Worm (Caenorhabditis elegans) whole organism, L1 larva: ENCODE measurements around the gene C49F5.7.

ENCODE experiments used
- C34B4.2 ChIP-seq: sonication (generic microtip); optimal IDR thresholded peaks from 2 replicates; lab custom pipeline; 2017; ENCODE audit warnings: mild to moderate bottlenecking, missing genetic modification characterization, missing compliant biosample characterization
- F16B12.6 ChIP-seq: fragments of 150-350 bp; optimal IDR thresholded peaks from 2 replicates; lab custom pipeline; 2014; ENCODE audit warnings: missing biosample characterization, missing genetic modification characterization
- aha-1 ChIP-seq: fragments of 150-350 bp; optimal IDR thresholded peaks from 2 replicates; lab custom pipeline; 2014; ENCODE audit warnings: missing biosample characterization, missing genetic modification characterization
- blmp-1 ChIP-seq: fragments of 150-350 bp; optimal IDR thresholded peaks from 2 replicates; lab custom pipeline; 2014; ENCODE audit warnings: missing biosample characterization, missing genetic modification characterization
- ceh-63 ChIP-seq: fragments of 200-800 bp; sonication (Bioruptor generic); optimal IDR thresholded peaks from 2 replicates; lab custom pipeline; 2018; ENCODE audit warnings: mild to moderate bottlenecking, missing genetic modification characterization, missing compliant biosample characterization
- ceh-8 ChIP-seq: fragments of 200-800 bp; sonication (Bioruptor generic); optimal IDR thresholded peaks from 2 replicates; lab custom pipeline; 2018; ENCODE audit warnings: mild to moderate bottlenecking, missing genetic modification characterization, moderate library complexity, missing compliant biosample characterization
- efl-1 ChIP-seq, 4 experiments: fragments of 150-350 bp; optimal IDR thresholded peaks in 3 of 4; peaks in 1 of 4; 1 replicate in 1 of 4; 2 replicates in 3 of 4; lab custom pipeline; 2014; ENCODE audit warnings: missing biosample characterization in 2 of 4, missing genetic modification characterization in 2 of 4, missing genetic modification reagents in 2 of 4
- egl-13 ChIP-seq: sonication (generic microtip); optimal IDR thresholded peaks from 2 replicates; lab custom pipeline; 2016; ENCODE audit warnings: missing genotype, missing genetic modification reagents, missing genetic modification characterization, missing compliant biosample characterization
- egl-27 ChIP-seq, 2 experiments: fragments of 150-350 bp in 1 of 2; sonication (generic microtip); optimal IDR thresholded peaks; 3 replicates each; lab custom pipeline; 2017 to 2018; ENCODE audit warnings: missing biosample characterization in 2 of 2, missing genetic modification characterization in 2 of 2, missing genetic modification reagents in 2 of 2
- elt-3 ChIP-seq, 6 experiments: fragments of 150-350 bp in 1 of 6; sonication (generic microtip); optimal IDR thresholded peaks; 2 replicates each; lab custom pipeline; 2017 to 2018; ENCODE audit warnings: missing biosample characterization in 6 of 6, missing genetic modification characterization in 6 of 6, inconsistent platforms in 1 of 6
- fkh-10 ChIP-seq: sonication (generic microtip); optimal IDR thresholded peaks from 2 replicates; lab custom pipeline; 2017; ENCODE audit warnings: missing biosample characterization, missing genetic modification reagents, missing genetic modification characterization
- fkh-8 ChIP-seq: sonication (generic microtip); optimal IDR thresholded peaks from 2 replicates; lab custom pipeline; 2016; ENCODE audit warnings: mild to moderate bottlenecking, missing genetic modification characterization, missing compliant biosample characterization
- grh-1 ChIP-seq: fragments of 200-800 bp; sonication (Bioruptor generic); IDR thresholded peaks from 2 replicates; pipeline ENCODE4 v1.3.6; 2022; ENCODE audit warnings: missing genetic modification reagents, missing genetic modification characterization, missing compliant biosample characterization
- hlh-17 ChIP-seq: fragments of 200-800 bp; sonication (Bioruptor generic); optimal IDR thresholded peaks from 2 replicates; lab custom pipeline; 2018; ENCODE audit warnings: missing genetic modification characterization, mild to moderate bottlenecking, missing compliant biosample characterization, moderate library complexity, borderline replicate concordance
- hpl-2 ChIP-seq: fragments of 150-350 bp; optimal IDR thresholded peaks from 2 replicates; lab custom pipeline; 2014; ENCODE audit warnings: missing biosample characterization, missing genetic modification reagents, missing genetic modification characterization
- irx-1 ChIP-seq: sonication (generic microtip); optimal IDR thresholded peaks from 2 replicates; lab custom pipeline; 2016; ENCODE audit warnings: missing genetic modification characterization, missing compliant biosample characterization
- isw-1 ChIP-seq: fragments of 200-800 bp; sonication (Bioruptor generic); IDR thresholded peaks from 2 replicates; pipeline ENCODE4 v1.3.6; 2022; ENCODE audit warnings: missing genetic modification characterization, missing compliant biosample characterization
- lin-14 ChIP-seq: fragments of 200-800 bp; sonication (Bioruptor generic); optimal IDR thresholded peaks from 2 replicates; lab custom pipeline; 2018; ENCODE audit warnings: mild to moderate bottlenecking, missing genetic modification characterization, moderate library complexity, missing compliant biosample characterization
- lin-39 ChIP-seq: fragments of 150-350 bp; optimal IDR thresholded peaks from 2 replicates; lab custom pipeline; 2014; ENCODE audit warnings: missing biosample characterization, missing genetic modification reagents, missing genetic modification characterization
- lir-3 ChIP-seq: sonication (generic microtip); optimal IDR thresholded peaks from 2 replicates; lab custom pipeline; 2016; ENCODE audit warnings: mild to moderate bottlenecking, missing genetic modification characterization, moderate library complexity, missing compliant biosample characterization; ENCODE audit not compliant: poor library complexity
- mab-9 ChIP-seq: fragments of 200-800 bp; sonication (Bioruptor generic); IDR thresholded peaks from 2 replicates; pipeline ENCODE4 v1.3.6; 2022; ENCODE audit warnings: missing genetic modification reagents, missing genetic modification characterization, missing compliant biosample characterization
- mdl-1 ChIP-seq, 2 experiments: fragments of 150-350 bp; optimal IDR thresholded peaks; 2 replicates each; lab custom pipeline; 2014 to 2017; ENCODE audit warnings: missing biosample characterization in 2 of 2, missing genetic modification characterization in 2 of 2, inconsistent platforms in 1 of 2
- mep-1 ChIP-seq: fragments of 150-350 bp; optimal IDR thresholded peaks from 2 replicates; lab custom pipeline; 2014; ENCODE audit warnings: missing biosample characterization, missing genetic modification characterization
- nhr-12 ChIP-seq: sonication (generic microtip); optimal IDR thresholded peaks from 2 replicates; lab custom pipeline; 2017; ENCODE audit warnings: missing biosample characterization, missing genetic modification characterization
- nhr-19 ChIP-seq: fragments of 200-800 bp; sonication (Bioruptor generic); conservative IDR thresholded peaks from 2 replicates; pipeline ENCODE4 v1.3.6; 2022; ENCODE audit warnings: missing genetic modification characterization, missing compliant biosample characterization
- nhr-20 ChIP-seq: sonication (generic microtip); optimal IDR thresholded peaks from 2 replicates; lab custom pipeline; 2016; ENCODE audit warnings: mild to moderate bottlenecking, missing genetic modification characterization, missing compliant biosample characterization
- nhr-237 ChIP-seq: fragments of 150-350 bp; optimal IDR thresholded peaks from 2 replicates; lab custom pipeline; 2014; ENCODE audit warnings: missing biosample characterization, missing genetic modification characterization
- nhr-47 ChIP-seq: sonication (generic microtip); optimal IDR thresholded peaks from 2 replicates; lab custom pipeline; 2016; ENCODE audit warnings: mild to moderate bottlenecking, missing genetic modification characterization, moderate library complexity, missing compliant biosample characterization
- nhr-71 ChIP-seq: sonication (generic microtip); optimal IDR thresholded peaks from 2 replicates; lab custom pipeline; 2016; ENCODE audit warnings: mild to moderate bottlenecking, missing genetic modification characterization, moderate library complexity, missing compliant biosample characterization
- nhr-77 ChIP-seq: fragments of 150-350 bp; optimal IDR thresholded peaks from 2 replicates; lab custom pipeline; 2014; ENCODE audit warnings: missing biosample characterization, missing genetic modification characterization
- nhr-85 ChIP-seq: sonication (generic microtip); peaks from one replicate; lab custom pipeline; 2016; ENCODE audit warnings: missing genetic modification characterization, inconsistent platforms, missing compliant biosample characterization
- nhr-90 ChIP-seq: sonication (generic microtip); optimal IDR thresholded peaks from 2 replicates; lab custom pipeline; 2016; ENCODE audit warnings: mild to moderate bottlenecking, missing genetic modification characterization, missing compliant biosample characterization; ENCODE audit not compliant: poor library complexity
- pqm-1 ChIP-seq: sonication (generic microtip); optimal IDR thresholded peaks from 3 replicates; lab custom pipeline; 2017; ENCODE audit warnings: missing biosample characterization, missing genetic modification characterization
- rnt-1 ChIP-seq: sonication (generic microtip); optimal IDR thresholded peaks from 2 replicates; lab custom pipeline; 2016; ENCODE audit warnings: mild to moderate bottlenecking, missing genetic modification characterization, moderate library complexity, missing compliant biosample characterization
- skn-1 ChIP-seq: fragments of 150-350 bp; optimal IDR thresholded peaks from 2 replicates; lab custom pipeline; 2014; ENCODE audit warnings: missing biosample characterization, missing genetic modification characterization
- snu-23 ChIP-seq: sonication (generic microtip); optimal IDR thresholded peaks from 2 replicates; lab custom pipeline; 2016; ENCODE audit warnings: missing genetic modification characterization, missing compliant biosample characterization
- sptf-1 ChIP-seq: fragments of 150-350 bp; optimal IDR thresholded peaks from 2 replicates; lab custom pipeline; 2014; ENCODE audit warnings: missing biosample characterization, missing genetic modification characterization
- tlp-1 ChIP-seq: fragments of 150-350 bp; optimal IDR thresholded peaks from 2 replicates; lab custom pipeline; 2014; ENCODE audit warnings: missing biosample characterization, missing genetic modification characterization
- unc-62 ChIP-seq: fragments of 150-350 bp; optimal IDR thresholded peaks from 2 replicates; lab custom pipeline; 2014; ENCODE audit warnings: missing biosample characterization, missing genetic modification reagents, missing genetic modification characterization
- unc-86 ChIP-seq: sonication (generic microtip); optimal IDR thresholded peaks from 2 replicates; lab custom pipeline; 2016; ENCODE audit warnings: missing genetic modification characterization, missing compliant biosample characterization
- xbp-1 ChIP-seq: sonication (generic microtip); optimal IDR thresholded peaks from 2 replicates; lab custom pipeline; 2016; ENCODE audit warnings: missing genetic modification characterization, missing compliant biosample characterization
- zag-1 ChIP-seq: fragments of 150-350 bp; optimal IDR thresholded peaks from 2 replicates; lab custom pipeline; 2014; ENCODE audit warnings: missing biosample characterization, missing genetic modification characterization
- ztf-11 ChIP-seq, 2 experiments: sonication (generic microtip); optimal IDR thresholded peaks; 2 replicates each; lab custom pipeline; 2016 to 2017; ENCODE audit warnings: missing genetic modification characterization in 2 of 2, missing biosample characterization in 1 of 2, missing compliant biosample characterization in 1 of 2

The C49F5.7 gene

ce11 chrX:12005499-12005959 lies 10.9 kb downstream of the C49F5.7 start, which contains the start of gene sma-5:
Gene sma-5 (minus strand): TSS chrX:12005549.
- TF ChIP-seq skn-1 (tag; lab: Kevin White, UChicago) (no peak), efl-1 (optimal IDR thresholded peaks at IDR 0.05; lab: Kevin White, UChicago) (no peak), efl-1 (GFP tag; optimal IDR thresholded peaks at IDR 0.05 in 1 of 2; lab: Kevin White, UChicago) (peak in 1 of 2 experiments; percentile 45)
- TF ChIP-seq, all 84 proteins: peak for 1

ce11 chrX:12006470-12006869 lies 11.9 kb downstream of the C49F5.7 start:
- 0 out of 2 replicates have a peak, but pooled peaks have one; percentile 4 for TF ChIP-seq nhr-19 (GFP tag; lab: Robert Waterston, UW)
- TF ChIP-seq unc-62 (GFP tag; lab: Kevin White, UChicago), result no peak
- TF ChIP-seq skn-1 (tag; lab: Kevin White, UChicago), result no peak
- TF ChIP-seq, all 84 proteins: peak for 1

DNA sequence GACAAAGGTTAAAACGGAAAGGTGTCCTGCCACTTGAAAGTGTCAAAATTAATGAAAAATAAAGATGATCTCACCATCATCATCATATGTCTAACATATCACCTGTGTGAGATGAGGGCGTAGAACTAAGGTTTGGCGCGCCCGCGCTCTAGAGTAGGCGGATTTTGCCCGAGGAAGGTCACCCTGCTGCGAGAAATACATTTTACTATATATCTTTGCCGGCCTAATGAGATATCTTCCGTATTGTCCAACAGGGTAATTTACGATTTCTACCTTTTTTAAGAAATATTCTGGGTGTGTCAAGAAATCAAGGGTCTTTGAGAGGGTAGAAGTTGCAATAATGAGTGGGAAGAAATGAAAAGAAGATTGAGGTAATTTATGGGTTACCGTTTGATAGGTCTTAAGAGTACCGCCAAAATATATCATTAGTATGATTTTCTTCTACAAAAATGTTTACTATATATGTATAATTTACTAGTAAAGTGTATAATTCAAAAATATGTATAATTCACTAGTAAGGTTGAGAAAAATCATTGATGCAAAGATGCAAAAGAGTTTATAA lies 13.4 kb downstream of the C49F5.7 start:
- peak; percentile 47 for TF ChIP-seq irx-1 (tag; lab: Kevin White, UChicago)
- TF ChIP-seq mep-1 (tag; lab: Kevin White, UChicago), result peak; percentile 9
- TF ChIP-seq nhr-12 (tag; lab: Kevin White, UChicago), result no peak
- peak; percentile 95 for TF ChIP-seq nhr-85 (tag; lab: Kevin White, UChicago)
- peak; percentile 60 for TF ChIP-seq nhr-71 (tag; lab: Kevin White, UChicago)
- TF ChIP-seq snu-23 (GFP tag; lab: Kevin White, UChicago), result peak; percentile 33
- TF ChIP-seq nhr-20, result peak; percentile 26
- peak in 2 of 6 experiments; percentile 11 to 30 for TF ChIP-seq elt-3 (tag; optimal IDR thresholded peaks at IDR 0.05; lab: Kevin White, UChicago)
- TF ChIP-seq nhr-90, result peak; percentile 33
- peak; percentile 72 for TF ChIP-seq lin-14
- no peak for TF ChIP-seq isw-1 (GFP tag; lab: Robert Waterston, UW)
- no peak for TF ChIP-seq C34B4.2 (tag; lab: Kevin White, UChicago)
- TF ChIP-seq hlh-17 (GFP tag; lab: Kevin White, UChicago), result no peak
- TF ChIP-seq lir-3, result no peak
- TF ChIP-seq egl-27 (tag; optimal IDR thresholded peaks at IDR 0.05; lab: Kevin White, UChicago), result no peak
- no peak for TF ChIP-seq egl-13 (tag; lab: Kevin White, UChicago)
- peak; percentile 16 for TF ChIP-seq blmp-1 (tag; lab: Kevin White, UChicago)

DNA sequence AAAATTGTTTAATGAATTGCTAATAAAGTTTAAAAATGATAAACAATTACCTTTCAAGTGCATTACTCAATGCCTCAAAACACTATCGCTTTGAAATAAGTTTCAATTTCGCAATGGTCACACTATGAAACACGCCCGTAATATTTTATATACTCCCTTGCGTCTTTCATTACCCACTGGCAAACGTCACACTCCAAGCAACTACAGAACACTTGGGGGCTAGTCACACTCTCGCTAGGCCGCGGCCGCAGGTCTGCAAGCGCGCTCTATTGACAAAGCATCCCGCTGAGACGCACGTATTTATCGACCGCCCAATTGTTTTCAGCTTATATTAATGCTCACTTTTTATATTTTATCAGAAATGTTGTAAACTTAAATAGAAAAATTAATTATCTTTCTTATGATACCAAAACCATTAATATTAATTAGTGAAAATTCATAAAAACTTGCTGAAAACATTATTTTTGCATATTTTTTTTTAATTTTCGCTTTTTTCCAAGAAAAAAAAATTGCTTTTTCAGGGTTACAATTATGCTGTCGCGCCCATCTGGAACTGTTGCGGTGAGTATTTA lies 23.4 kb downstream of the C49F5.7 start, which contains the start of the genes nmat-1 and ucr-2.1:
nmat-1 (minus strand) TSS at position 136 of the 572 bp plus-strand sequence.
ucr-2.1 (plus strand) TSS at position 522 of the 572 bp plus-strand sequence.
- no peak for TF ChIP-seq ceh-63 (GFP tag; lab: Kevin White, UChicago)
- TF ChIP-seq nhr-237, result peak; percentile 35
- TF ChIP-seq mdl-1 (tag; optimal IDR thresholded peaks at IDR 0.05; lab: Kevin White, UChicago), result peak in 1 of 2 experiments; percentile 87
- TF ChIP-seq mab-9, result no peak
- peak; percentile 93 for TF ChIP-seq nhr-20
- peak; percentile 87 for TF ChIP-seq xbp-1
- TF ChIP-seq sptf-1 (tag; lab: Kevin White, UChicago), result no peak
- peak; percentile 76 for TF ChIP-seq blmp-1 (tag; lab: Kevin White, UChicago)
- TF ChIP-seq fkh-10 (GFP tag; lab: Kevin White, UChicago), result no peak
- TF ChIP-seq grh-1 (GFP tag; lab: Robert Waterston, UW), result no peak
- no peak for TF ChIP-seq tlp-1 (tag; lab: Kevin White, UChicago)
- TF ChIP-seq F16B12.6, result peak; percentile 19
- TF ChIP-seq unc-86 (tag; lab: Kevin White, UChicago), result peak; percentile 51
- TF ChIP-seq rnt-1, result peak; percentile 87
- peak; percentile 68 for TF ChIP-seq egl-13 (tag; lab: Kevin White, UChicago)
- TF ChIP-seq hpl-2 (GFP tag; lab: Kevin White, UChicago), result peak; percentile 75
- no peak for TF ChIP-seq zag-1 (tag; lab: Kevin White, UChicago)
- TF ChIP-seq nhr-47 (tag; lab: Kevin White, UChicago), result peak; percentile 81
- TF ChIP-seq nhr-12 (tag; lab: Kevin White, UChicago), result no peak
- no peak for TF ChIP-seq lin-39
- TF ChIP-seq fkh-8 (tag; lab: Kevin White, UChicago), result peak; percentile 73
- TF ChIP-seq C34B4.2 (tag; lab: Kevin White, UChicago), result no peak
- TF ChIP-seq ceh-8, result peak; percentile 27
- TF ChIP-seq ztf-11 (tag; optimal IDR thresholded peaks at IDR 0.05; lab: Kevin White, UChicago), result peak in 1 of 2 experiments; percentile 38
- TF ChIP-seq hlh-17 (GFP tag; lab: Kevin White, UChicago), result no peak
- TF ChIP-seq irx-1 (tag; lab: Kevin White, UChicago), result peak; percentile 57
- no peak for TF ChIP-seq egl-27 (tag; optimal IDR thresholded peaks at IDR 0.05; lab: Kevin White, UChicago)
- TF ChIP-seq aha-1 (tag; lab: Kevin White, UChicago), result peak; percentile 8
- peak; percentile 62 for TF ChIP-seq nhr-77 (tag; lab: Kevin White, UChicago)
- no peak for TF ChIP-seq pqm-1 (tag; lab: Kevin White, UChicago)
